Worm (Caenorhabditis elegans) whole organism, mixed stage, embryonic: ENCODE data around the gene ZK892.6.

ENCODE experiments used
- M03D4.4 ChIP-seq: sonication (generic microtip); optimal IDR thresholded peaks from 2 replicates; lab custom pipeline; 2017; ENCODE audit warnings: mild to moderate bottlenecking, missing genetic modification characterization, missing compliant biosample characterization
- bed-3 ChIP-seq: fragments of 200-800 bp; sonication (Bioruptor generic); optimal IDR thresholded peaks from 3 replicates; lab custom pipeline; 2018; ENCODE audit warnings: mild to moderate bottlenecking, missing genetic modification characterization, moderate library complexity, missing compliant biosample characterization
- blmp-1 ChIP-seq: fragments of 150-350 bp; optimal IDR thresholded peaks from 2 replicates; lab custom pipeline; 2014; ENCODE audit warnings: missing biosample characterization, missing genetic modification characterization
- ceh-39 ChIP-seq: fragments of 150-350 bp; optimal IDR thresholded peaks from 2 replicates; lab custom pipeline; 2014; ENCODE audit warnings: missing biosample characterization, missing genetic modification characterization
- ceh-43 ChIP-seq: fragments of 200-800 bp; sonication (Bioruptor generic); optimal IDR thresholded peaks from 2 replicates; lab custom pipeline; 2018; ENCODE audit warnings: mild to moderate bottlenecking, missing genetic modification characterization, moderate library complexity, missing compliant biosample characterization
- ceh-83 ChIP-seq: fragments of 200-800 bp; sonication (Bioruptor generic); optimal IDR thresholded peaks from 2 replicates; lab custom pipeline; 2018; ENCODE audit warnings: mild to moderate bottlenecking, missing genetic modification characterization, missing compliant biosample characterization
- ces-1 ChIP-seq: fragments of 150-350 bp; optimal IDR thresholded peaks from 2 replicates; lab custom pipeline; 2014; ENCODE audit warnings: missing biosample characterization, missing genetic modification reagents, missing genetic modification characterization
- cnd-1 ChIP-seq: fragments of 200-800 bp; sonication (Bioruptor generic); optimal IDR thresholded peaks from 2 replicates; lab custom pipeline; 2018; ENCODE audit warnings: mild to moderate bottlenecking, missing genetic modification characterization, missing compliant biosample characterization
- drap-1 ChIP-seq: fragments of 200-800 bp; sonication (Bioruptor generic); optimal IDR thresholded peaks from 3 replicates; lab custom pipeline; 2018; ENCODE audit warnings: mild to moderate bottlenecking, missing genetic modification characterization, missing compliant biosample characterization
- elt-1 ChIP-seq: sonication (generic microtip); optimal IDR thresholded peaks from 2 replicates; lab custom pipeline; 2017; ENCODE audit warnings: missing genetic modification characterization, mild to moderate bottlenecking, missing compliant biosample characterization, antibody characterized with exemption, moderate library complexity, borderline replicate concordance; ENCODE audit not compliant: insufficient read depth
- elt-3 ChIP-seq: fragments of 150-350 bp; optimal IDR thresholded peaks from 2 replicates; lab custom pipeline; 2014; ENCODE audit warnings: missing biosample characterization, missing genetic modification characterization
- flh-1 ChIP-seq: fragments of 200-800 bp; sonication (Bioruptor generic); optimal IDR thresholded peaks from 2 replicates; lab custom pipeline; 2018; ENCODE audit warnings: mild to moderate bottlenecking, missing genetic modification characterization, moderate library complexity, missing compliant biosample characterization
- hlh-1 ChIP-seq: fragments of 150-350 bp; optimal IDR thresholded peaks from 2 replicates; lab custom pipeline; 2014; ENCODE audit warnings: missing biosample characterization, missing genetic modification reagents, missing genetic modification characterization
- lin-13 ChIP-seq: fragments of 150-350 bp; optimal IDR thresholded peaks from 2 replicates; lab custom pipeline; 2014; ENCODE audit warnings: missing biosample characterization, missing genetic modification characterization
- lin-32 ChIP-seq: fragments of 200-800 bp; sonication (Bioruptor generic); optimal IDR thresholded peaks from 2 replicates; lab custom pipeline; 2018; ENCODE audit warnings: mild to moderate bottlenecking, missing genetic modification characterization, missing compliant biosample characterization
- lsy-2 ChIP-seq: fragments of 150-350 bp; optimal IDR thresholded peaks from 2 replicates; lab custom pipeline; 2014; ENCODE audit warnings: missing biosample characterization, missing genetic modification characterization
- mab-5 ChIP-seq: fragments of 150-350 bp; optimal IDR thresholded peaks from 2 replicates; lab custom pipeline; 2014; ENCODE audit warnings: missing biosample characterization, missing genetic modification characterization
- mep-1 ChIP-seq: fragments of 150-350 bp; optimal IDR thresholded peaks from 2 replicates; lab custom pipeline; 2017; ENCODE audit warnings: missing biosample characterization, missing genetic modification reagents, missing genetic modification characterization, inconsistent platforms
- mls-2 ChIP-seq: sonication (generic microtip); optimal IDR thresholded peaks from 2 replicates; lab custom pipeline; 2016; ENCODE audit warnings: mild to moderate bottlenecking, missing genetic modification characterization, moderate library complexity, missing compliant biosample characterization
- nhr-12 ChIP-seq: fragments of 150-350 bp; optimal IDR thresholded peaks from 2 replicates; lab custom pipeline; 2014; ENCODE audit warnings: missing biosample characterization, missing genetic modification characterization
- nhr-237 ChIP-seq: fragments of 150-350 bp; optimal IDR thresholded peaks from 2 replicates; lab custom pipeline; 2014; ENCODE audit warnings: missing biosample characterization, missing genetic modification characterization
- nhr-28 ChIP-seq: fragments of 150-350 bp; optimal IDR thresholded peaks from 2 replicates; lab custom pipeline; 2014; ENCODE audit warnings: missing biosample characterization, missing genetic modification characterization
- pha-4 ChIP-seq: fragments of 150-350 bp; optimal IDR thresholded peaks from 2 replicates; lab custom pipeline; 2018; ENCODE audit warnings: missing biosample characterization, missing genetic modification reagents, missing genetic modification characterization
- sem-2 ChIP-seq: fragments of 200-800 bp; sonication (Bioruptor generic); optimal IDR thresholded peaks from 2 replicates; lab custom pipeline; 2018; ENCODE audit warnings: mild to moderate bottlenecking, missing genetic modification characterization, missing compliant biosample characterization
- snpc-4 ChIP-seq: fragments of 150-350 bp; optimal IDR thresholded peaks from 2 replicates; lab custom pipeline; 2014; ENCODE audit warnings: missing biosample characterization, missing genetic modification characterization
- sptf-1 ChIP-seq: sonication (generic microtip); optimal IDR thresholded peaks from 2 replicates; lab custom pipeline; 2017; ENCODE audit warnings: mild to moderate bottlenecking, missing genetic modification characterization, moderate library complexity, missing compliant biosample characterization
- tbx-8 ChIP-seq: fragments of 200-800 bp; sonication (Bioruptor generic); optimal IDR thresholded peaks from 2 replicates; lab custom pipeline; 2018; ENCODE audit warnings: mild to moderate bottlenecking, missing genetic modification characterization, moderate library complexity, missing compliant biosample characterization
- unc-120 ChIP-seq: sonication (generic microtip); optimal IDR thresholded peaks from 2 replicates; lab custom pipeline; 2017; ENCODE audit warnings: missing genetic modification characterization, missing compliant biosample characterization; ENCODE audit not compliant: poor library complexity, severe bottlenecking
- unc-39 ChIP-seq: fragments of 150-350 bp; optimal IDR thresholded peaks from 2 replicates; lab custom pipeline; 2014; ENCODE audit warnings: missing biosample characterization, missing genetic modification characterization
- unc-62 ChIP-seq: fragments of 150-350 bp; optimal IDR thresholded peaks from 2 replicates; lab custom pipeline; 2014; ENCODE audit warnings: missing biosample characterization, missing genetic modification reagents, missing genetic modification characterization
- zip-8 ChIP-seq: fragments of 150-350 bp; optimal IDR thresholded peaks from 2 replicates; lab custom pipeline; 2014; ENCODE audit warnings: missing biosample characterization, missing genetic modification characterization
- ztf-11 ChIP-seq: fragments of 150-350 bp; optimal IDR thresholded peaks from 2 replicates; lab custom pipeline; 2014; ENCODE audit warnings: missing biosample characterization, missing genetic modification characterization

The ZK892.6 gene

ce11 chrII:9980077-9980631, at the start of gene ZK892.6:
Gene ZK892.6, minus strand, starts transcription at chrII:9980127.
- TF ChIP-seq ceh-83 (no peak), unc-62 (no peak), ceh-39 (tag; lab: Kevin White, UChicago) (no peak), lsy-2 (tag; lab: Kevin White, UChicago) (no peak), elt-1 (tag; lab: Kevin White, UChicago) (no peak), flh-1 (GFP tag; lab: Kevin White, UChicago) (no peak), bed-3 (GFP tag; lab: Kevin White, UChicago) (no peak), hlh-1 (tag; lab: Kevin White, UChicago) (no peak)

ce11 chrII:10029044-10029443, 49.1 kb upstream of the ZK892.6 start:
- TF ChIP-seq ceh-83 (no peak), sem-2 (GFP tag; lab: Kevin White, UChicago) (no peak), blmp-1 (no peak), mep-1 (tag; lab: Kevin White, UChicago) (no peak), ces-1 (GFP tag; lab: Kevin White, UChicago) (no peak), unc-120 (tag; lab: Kevin White, UChicago) (no peak), unc-39 (no peak), snpc-4 (tag; lab: Kevin White, UChicago) (no peak), bed-3 (GFP tag; lab: Kevin White, UChicago) (no peak)

ce11 chrII:10028195-10028594, 48.3 kb upstream of the ZK892.6 start, which contains the start of gene F52H3.6:
Gene F52H3.6, minus strand, starts transcription at chrII:10028422.
- TF ChIP-seq tbx-8 (GFP tag; lab: Kevin White, UChicago), result no peak
- TF ChIP-seq mab-5 (tag; lab: Kevin White, UChicago), result no peak
- TF ChIP-seq blmp-1, result no peak
- TF ChIP-seq unc-120 (tag; lab: Kevin White, UChicago), result no peak
- no peak for TF ChIP-seq bed-3 (GFP tag; lab: Kevin White, UChicago)
- TF ChIP-seq cnd-1 (tag; lab: Kevin White, UChicago), result no peak
- TF ChIP-seq nhr-237, result no peak
- TF ChIP-seq ceh-43 (GFP tag; lab: Kevin White, UChicago), result no peak
- TF ChIP-seq pha-4 (tag; lab: Kevin White, UChicago), result no peak
- no peak for TF ChIP-seq snpc-4 (tag; lab: Kevin White, UChicago)
- no peak for TF ChIP-seq elt-3
- no peak for TF ChIP-seq lin-13 (tag; lab: Kevin White, UChicago)
- TF ChIP-seq zip-8 (tag; lab: Kevin White, UChicago), result no peak
- TF ChIP-seq ceh-39 (tag; lab: Kevin White, UChicago), result no peak
- TF ChIP-seq unc-39, result no peak
- TF ChIP-seq lin-32 (GFP tag; lab: Kevin White, UChicago), result no peak
- TF ChIP-seq sptf-1 (tag; lab: Kevin White, UChicago), result no peak
- no peak for TF ChIP-seq unc-62
- no peak for TF ChIP-seq nhr-28 (tag; lab: Kevin White, UChicago)
- no peak for TF ChIP-seq M03D4.4 (tag; lab: Kevin White, UChicago)

ce11 chrII:10025059-10025458, 45.1 kb upstream of the ZK892.6 start:
- TF ChIP-seq pha-4 (tag; lab: Kevin White, UChicago), result no peak
- TF ChIP-seq ceh-83, result no peak
- TF ChIP-seq unc-120 (tag; lab: Kevin White, UChicago), result peak; percentile 64
- TF ChIP-seq M03D4.4 (tag; lab: Kevin White, UChicago), result no peak
- no peak for TF ChIP-seq ceh-39 (tag; lab: Kevin White, UChicago)
- TF ChIP-seq ztf-11, result no peak
- peak; percentile 91 for TF ChIP-seq unc-62
- TF ChIP-seq hlh-1 (tag; lab: Kevin White, UChicago), result peak; percentile 55

- TF ChIP-seq unc-120 (tag; lab: Kevin White, UChicago) (no peak), nhr-28 (tag; lab: Kevin White, UChicago) (no peak), lsy-2 (tag; lab: Kevin White, UChicago) (no peak), nhr-12 (tag; lab: Kevin White, UChicago) (no peak), ceh-83 (no peak), drap-1 (no peak), snpc-4 (tag; lab: Kevin White, UChicago) (no peak), elt-3 (no peak), unc-39 (no peak), lin-13 (tag; lab: Kevin White, UChicago) (no peak), nhr-237 (no peak), mls-2 (tag; lab: Kevin White, UChicago) (no peak), tbx-8 (GFP tag; lab: Kevin White, UChicago) (no peak), M03D4.4 (tag; lab: Kevin White, UChicago) (no peak), zip-8 (tag; lab: Kevin White, UChicago) (no peak), mab-5 (tag; lab: Kevin White, UChicago) (no peak), hlh-1 (tag; lab: Kevin White, UChicago) (no peak), elt-1 (tag; lab: Kevin White, UChicago) (no peak), ces-1 (GFP tag; lab: Kevin White, UChicago) (no peak), ceh-43 (GFP tag; lab: Kevin White, UChicago) (no peak)
These were observed 41.8 kb upstream of the ZK892.6 start for ce11 chrII:10021749-10022148.
